Fruit fly (Drosophila melanogaster) whole organism, adult: ENCODE results near the gene Rbp.

ENCODE experiments used
- CG12768 ChIP-seq: fragments of 200-800 bp; sonication (Bioruptor generic); optimal IDR thresholded peaks from 2 replicates; lab custom pipeline; 2017; ENCODE audit warnings: missing biosample characterization, missing genetic modification characterization, mild to moderate bottlenecking, moderate library complexity, missing genetic modification reagents
- CG14711 ChIP-seq: fragments of 200-800 bp; sonication (Bioruptor generic); optimal IDR thresholded peaks from 2 replicates; lab custom pipeline; 2018; ENCODE audit warnings: missing biosample characterization, mild to moderate bottlenecking, missing genetic modification characterization, moderate library complexity
- CG1620 ChIP-seq: fragments of 200-800 bp; sonication (Bioruptor generic); optimal IDR thresholded peaks from 2 replicates; lab custom pipeline; 2016; ENCODE audit warnings: missing biosample characterization, missing genetic modification characterization
- CG33017 ChIP-seq: fragments of 200-800 bp; sonication (Bioruptor generic); optimal IDR thresholded peaks from 2 replicates; lab custom pipeline; 2018; ENCODE audit warnings: missing biosample characterization, mild to moderate bottlenecking, missing genetic modification characterization, moderate library complexity
- CG7101 ChIP-seq: fragments of 200-800 bp; sonication (Bioruptor generic); optimal IDR thresholded peaks from 2 replicates; lab custom pipeline; 2018; ENCODE audit warnings: missing biosample characterization, mild to moderate bottlenecking, missing genetic modification characterization, moderate library complexity
- Clk ChIP-seq: fragments of 200-800 bp; sonication (Bioruptor generic); optimal IDR thresholded peaks from 2 replicates; lab custom pipeline; 2017; ENCODE audit warnings: missing biosample characterization, missing genetic modification characterization
- Crg-1 ChIP-seq: fragments of 200-800 bp; sonication (Bioruptor generic); optimal IDR thresholded peaks from 2 replicates; lab custom pipeline; 2016; ENCODE audit warnings: missing biosample characterization, missing genetic modification characterization
- Hr96 ChIP-seq: fragments of 200-800 bp; sonication (Bioruptor generic); optimal IDR thresholded peaks from 2 replicates; lab custom pipeline; 2016; ENCODE audit warnings: missing biosample characterization, missing genetic modification characterization
- Mnt ChIP-seq: fragments of 200-800 bp; sonication (Bioruptor generic); optimal IDR thresholded peaks from 2 replicates; lab custom pipeline; 2016; ENCODE audit warnings: missing biosample characterization, mild to moderate bottlenecking, missing genetic modification characterization
- bab1 ChIP-seq: fragments of 200-800 bp; sonication (Bioruptor generic); optimal IDR thresholded peaks from 3 replicates; lab custom pipeline; 2019; ENCODE audit warnings: missing biosample characterization, mild to moderate bottlenecking, missing genetic modification characterization, moderate library complexity
- cic ChIP-seq: fragments of 200-800 bp; sonication (Bioruptor generic); optimal IDR thresholded peaks from 2 replicates; lab custom pipeline; 2017; ENCODE audit warnings: missing biosample characterization, mild to moderate bottlenecking, missing genetic modification characterization, moderate library complexity
- ovo ChIP-seq: fragments of 200-800 bp; sonication (Bioruptor generic); optimal IDR thresholded peaks from 2 replicates; lab custom pipeline; 2016; ENCODE audit warnings: missing biosample characterization, missing genetic modification characterization
- pad ChIP-seq: fragments of 200-800 bp; sonication (Bioruptor generic); optimal IDR thresholded peaks from 3 replicates; lab custom pipeline; 2017; ENCODE audit warnings: missing biosample characterization, missing genetic modification characterization, mild to moderate bottlenecking, moderate library complexity, missing genetic modification reagents
- tj ChIP-seq: fragments of 200-800 bp; sonication (Bioruptor generic); optimal IDR thresholded peaks from 3 replicates; lab custom pipeline; 2017; ENCODE audit warnings: missing biosample characterization, mild to moderate bottlenecking, missing genetic modification characterization, moderate library complexity

Gene Rbp

DNA sequence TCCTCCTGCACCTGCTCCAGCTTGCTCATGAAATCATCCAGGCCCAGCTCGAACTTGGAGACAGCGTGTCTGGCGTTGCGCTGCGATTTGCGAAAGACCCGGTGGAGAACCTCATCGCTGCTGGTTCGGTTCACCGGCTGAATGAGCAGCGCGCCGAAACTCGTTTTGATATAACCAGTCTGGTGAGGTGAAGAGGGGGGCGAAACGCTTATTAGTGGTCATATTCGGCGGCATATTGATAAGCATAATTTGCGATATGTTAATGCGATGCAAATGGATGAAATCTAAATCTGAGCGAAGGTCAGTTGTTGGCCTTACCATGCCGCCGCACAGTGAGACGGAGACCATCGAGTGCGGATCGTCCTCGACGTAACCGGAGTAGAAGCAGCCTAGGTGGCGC is 74.2 kb downstream of the Rbp start:
- TF ChIP-seq CG14711 (tag; lab: Kevin White, UChicago), result no peak
- TF ChIP-seq CG1620 (GFP tag; lab: Kevin White, UChicago), result no peak
- no peak for TF ChIP-seq Mnt (GFP tag; lab: Kevin White, UChicago)
- TF ChIP-seq ovo (GFP tag; lab: Kevin White, UChicago), result no peak
- TF ChIP-seq Crg-1, result no peak
- TF ChIP-seq tj, result no peak
- no peak for TF ChIP-seq cic (GFP tag; lab: Kevin White, UChicago)
- TF ChIP-seq pad (GFP tag; lab: Kevin White, UChicago), result no peak
- no peak for TF ChIP-seq CG33017 (tag; lab: Kevin White, UChicago)
- TF ChIP-seq Clk (GFP tag; lab: Kevin White, UChicago), result no peak
- no peak for TF ChIP-seq bab1 (GFP tag; lab: Kevin White, UChicago)

DNA sequence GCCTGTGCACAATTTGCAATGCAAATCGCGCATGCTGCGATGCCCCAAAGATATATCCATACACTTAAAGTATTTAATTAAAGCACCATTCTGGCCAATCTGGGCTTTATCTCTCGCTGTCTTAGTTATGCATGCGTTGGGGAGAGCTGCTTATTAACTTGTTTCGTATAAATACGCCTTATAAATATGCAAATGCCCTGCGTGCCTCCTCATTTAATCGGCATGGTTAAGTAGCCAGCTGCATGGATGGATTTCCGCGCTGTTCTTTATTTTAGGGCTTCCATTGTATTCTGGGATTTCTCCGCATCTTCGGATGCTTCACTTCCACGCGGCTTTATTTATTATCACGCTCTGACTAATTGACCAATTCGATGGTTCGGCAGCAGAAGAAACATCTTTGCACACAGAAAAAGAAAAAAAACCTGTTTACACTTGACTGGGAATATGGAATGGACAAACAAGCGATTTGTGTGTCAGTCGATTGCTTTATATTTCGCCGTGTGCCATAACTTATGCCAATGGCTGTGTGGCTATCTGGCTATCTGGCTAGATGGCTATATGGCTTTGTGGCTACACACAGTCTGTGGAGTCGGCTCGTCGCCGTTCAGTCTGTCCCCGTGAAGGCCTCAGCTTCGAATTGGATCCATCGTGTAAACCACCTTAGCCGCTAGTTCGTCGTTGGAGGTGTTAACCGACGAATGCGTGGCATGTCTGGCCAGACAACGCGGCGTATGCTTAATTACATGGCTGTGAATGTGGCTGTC is 77.1 kb downstream of the Rbp start:
- TF ChIP-seq CG7101 (tag; lab: Kevin White, UChicago) (no peak), Hr96 (no peak), cic (GFP tag; lab: Kevin White, UChicago) (no peak), Crg-1 (no peak), bab1 (GFP tag; lab: Kevin White, UChicago) (no peak), CG12768 (no peak), Clk (GFP tag; lab: Kevin White, UChicago) (no peak)
